Worm (Caenorhabditis elegans) whole organism, young adult: ENCODE data around the gene srd-46.
A peak's percentile ranks its signal among the peaks of the same experiment; 100 is the strongest.

Experiments used
- F33H1.4 ChIP-seq: fragments of 200-800 bp; sonication (Bioruptor generic); IDR thresholded peaks from 2 replicates; pipeline ENCODE4 v1.3.6; 2022; ENCODE audit warnings: missing genetic modification reagents, missing genetic modification characterization, missing compliant biosample characterization
- K12H6.12 ChIP-seq: fragments of 200-800 bp; sonication (Bioruptor generic); optimal IDR thresholded peaks from 2 replicates; lab custom pipeline; 2018; ENCODE audit warnings: mild to moderate bottlenecking, missing genetic modification characterization, missing compliant biosample characterization
- ama-1 ChIP-seq, 3 experiments: fragments of 150-350 bp in 1 of 3; sonication (generic microtip) in 2 of 3; optimal IDR thresholded peaks; 2 replicates each; lab custom pipeline; 2014 to 2018; ENCODE audit warnings: missing biosample characterization in 2 of 3, missing genetic modification characterization in 2 of 3, missing genetic modification reagents in 2 of 3
- dox-1 ChIP-seq: fragments of 200-800 bp; sonication (Bioruptor generic); IDR thresholded peaks from 2 replicates; pipeline ENCODE4 v1.3.6; 2022; ENCODE audit warnings: missing genetic modification reagents, missing genetic modification characterization, missing compliant biosample characterization
- fkh-3 ChIP-seq: sonication (generic microtip); optimal IDR thresholded peaks from 2 replicates; lab custom pipeline; 2016; ENCODE audit warnings: mild to moderate bottlenecking, missing genetic modification characterization, missing compliant biosample characterization
- pha-4 ChIP-seq: fragments of 150-350 bp; sonication (generic microtip); optimal IDR thresholded peaks from 2 replicates; lab custom pipeline; 2014; ENCODE audit warnings: missing biosample characterization, missing genetic modification reagents, missing genetic modification characterization
- unc-62 ChIP-seq: fragments of 150-350 bp; optimal IDR thresholded peaks from 2 replicates; lab custom pipeline; 2014; ENCODE audit warnings: missing biosample characterization, missing genetic modification reagents, missing genetic modification characterization

ce11 chrX:12347822-12348221 lies 15.9 kb downstream of the srd-46 start:
- TF ChIP-seq fkh-3 (tag; lab: Kevin White, UChicago) (peak; percentile 60), ama-1 (optimal IDR thresholded peaks at IDR 0.05; lab: Kevin White, UChicago) (no peak), ama-1 (GFP tag; optimal IDR thresholded peaks at IDR 0.05; lab: Kevin White, UChicago) (peak in 1 of 2 experiments; percentile 42), dox-1 (GFP tag; lab: Robert Waterston, UW) (peak; percentile 82), pha-4 (no peak), unc-62 (GFP tag; lab: Kevin White, UChicago) (no peak), K12H6.12 (tag; lab: Kevin White, UChicago) (no peak), F33H1.4 (GFP tag; lab: Robert Waterston, UW) (no peak)
